Fruit fly (Drosophila melanogaster): Measurements from ENCODE around the gene CG11590.

CG11590 gene

DNA sequence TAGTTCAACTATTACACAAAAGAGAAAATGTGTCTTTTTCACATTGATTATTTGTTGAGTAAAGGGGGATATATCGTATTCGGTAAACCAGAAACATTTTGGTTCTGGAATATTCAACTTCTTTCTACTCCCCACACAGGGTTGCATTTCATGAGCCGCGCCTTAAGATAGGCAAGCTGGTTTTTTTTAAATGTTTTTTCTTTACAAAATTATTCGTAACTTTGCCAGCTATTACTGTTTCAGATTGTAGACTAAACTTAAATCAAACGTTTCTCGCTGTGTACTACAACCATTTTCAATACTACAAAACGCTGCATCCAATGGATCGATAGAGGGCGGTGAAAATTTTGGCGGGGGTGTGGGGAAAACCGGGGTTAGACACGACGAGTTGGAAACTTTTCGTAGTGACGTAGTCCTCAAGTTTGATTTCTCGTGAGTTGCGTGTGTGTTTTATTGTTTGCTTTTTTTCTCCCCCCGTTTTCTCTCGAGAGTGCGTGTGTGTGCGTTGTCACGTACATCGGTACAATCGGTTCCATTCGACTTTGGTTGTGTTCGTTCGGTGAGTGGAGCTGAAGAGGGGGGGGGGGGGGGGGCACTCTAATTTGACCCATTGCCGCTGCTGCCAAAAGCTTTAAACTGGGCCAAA is 13.7 kb downstream of the CG11590 start (continued):
- TF ChIP-seq CG2116 (GFP tag; optimal IDR thresholded peaks at IDR 0.05), result peak; percentile 95
- TF ChIP-seq pho (GFP tag; optimal IDR thresholded peaks at IDR 0.05), result no peak
- TF ChIP-seq cad (GFP tag; optimal IDR thresholded peaks at IDR 0.05), result no peak
- no peak for TF ChIP-seq ATbp (GFP tag; optimal IDR thresholded peaks at IDR 0.05)
- no peak for TF ChIP-seq Tbp (GFP tag; optimal IDR thresholded peaks at IDR 0.05)
- 0 out of 3 replicates have a peak, but pooled peaks have one; percentile 14 for TF ChIP-seq Dbx (GFP tag; IDR thresholded peaks at IDR 0.05)
- peak; percentile 13 for TF ChIP-seq CG12942 (GFP tag; optimal IDR thresholded peaks at IDR 0.05)
- TF ChIP-seq row (GFP tag; IDR thresholded peaks at IDR 0.05), result peak; percentile 59
- TF ChIP-seq CG10654 (GFP tag; optimal IDR thresholded peaks at IDR 0.05), result no peak
- TF ChIP-seq gt (GFP tag; IDR thresholded peaks at IDR 0.05), result no peak
- peak; percentile 46 for TF ChIP-seq Oli (tag; optimal IDR thresholded peaks at IDR 0.05)
- TF ChIP-seq tx (GFP tag; optimal IDR thresholded peaks at IDR 0.05), result peak; percentile 15
- no peak for TF ChIP-seq ash1 (GFP tag; optimal IDR thresholded peaks at IDR 0.05)
- peak; percentile 43 for TF ChIP-seq Drgx (GFP tag; IDR thresholded peaks at IDR 0.05)
- peak; percentile 28 for TF ChIP-seq CG8388 (GFP tag; optimal IDR thresholded peaks at IDR 0.05)
- TF ChIP-seq jigr1 (GFP tag; IDR thresholded peaks at IDR 0.05), result no peak
- no peak for TF ChIP-seq aop (GFP tag; IDR thresholded peaks at IDR 0.05)
- peak; percentile 61 for TF ChIP-seq HHEX (GFP tag; optimal IDR thresholded peaks at IDR 0.05)
- peak; percentile 46 for TF ChIP-seq CG18262 (tag; optimal IDR thresholded peaks at IDR 0.05)
- no peak for TF ChIP-seq CG4617 (GFP tag; optimal IDR thresholded peaks at IDR 0.05; ENCODE audit: borderline replicate concordance)
- peak; percentile 39 for TF ChIP-seq gcm (GFP tag; optimal IDR thresholded peaks at IDR 0.05)
- no peak for TF ChIP-seq Hey (tag; optimal IDR thresholded peaks at IDR 0.05)
- peak; percentile 50 for TF ChIP-seq CG2120 (GFP tag; optimal IDR thresholded peaks at IDR 0.05)
- no peak for TF ChIP-seq ac (GFP tag; optimal IDR thresholded peaks at IDR 0.05)
- TF ChIP-seq CG1602 (GFP tag; optimal IDR thresholded peaks at IDR 0.05), result peak; percentile 10
- TF ChIP-seq CkIIα-i1 (GFP tag; IDR thresholded peaks at IDR 0.05), result no peak
- TF ChIP-seq abd-A (tag; optimal IDR thresholded peaks at IDR 0.05), result peak; percentile 53
- no peak for TF ChIP-seq Oaz (GFP tag; IDR thresholded peaks at IDR 0.05)
- peak; percentile 35 for TF ChIP-seq Ssrp (tag; optimal IDR thresholded peaks at IDR 0.05)
- TF ChIP-seq tin (GFP tag; optimal IDR thresholded peaks at IDR 0.05), result peak; percentile 15
- TF ChIP-seq nerfin-1 (tag; optimal IDR thresholded peaks at IDR 0.05), result peak; percentile 24
- no peak for TF ChIP-seq so (GFP tag; IDR thresholded peaks at IDR 0.05)
- TF ChIP-seq NfI (GFP tag; optimal IDR thresholded peaks at IDR 0.05), result peak; percentile 34
- TF ChIP-seq inv (GFP tag; IDR thresholded peaks at IDR 0.05; ENCODE audit: partially characterized antibody), result no peak
- no peak for TF ChIP-seq prd (optimal IDR thresholded peaks at IDR 0.05)
- peak; percentile 35; the same call in 1 of the 3 replicates for TF ChIP-seq prd (GFP tag; IDR thresholded peaks at IDR 0.05)
- no peak for TF ChIP-seq wek (GFP tag; optimal IDR thresholded peaks at IDR 0.05)
- 0 out of 2 replicates have a peak, but pooled peaks have one; percentile 8 for TF ChIP-seq CG17328 (GFP tag; IDR thresholded peaks at IDR 0.05)
- TF ChIP-seq rib (GFP tag; IDR thresholded peaks at IDR 0.05), result no peak
- TF ChIP-seq Sox102F (GFP tag; optimal IDR thresholded peaks at IDR 0.05), result peak; percentile 51
- 0 out of 3 replicates have a peak, but pooled peaks have one; percentile 11 for TF ChIP-seq ase (GFP tag; IDR thresholded peaks at IDR 0.05)
- TF ChIP-seq CG3847 (GFP tag; IDR thresholded peaks at IDR 0.05), result no peak
- TF ChIP-seq zf30C (GFP tag; optimal IDR thresholded peaks at IDR 0.05), result peak; percentile 19
- peak; percentile 18 for TF ChIP-seq slp2 (GFP tag; optimal IDR thresholded peaks at IDR 0.05)
- TF ChIP-seq mirr (GFP tag; optimal IDR thresholded peaks at IDR 0.05), result peak; percentile 7
- TF ChIP-seq CG10979 (tag; optimal IDR thresholded peaks at IDR 0.05), result peak; percentile 46
- TF ChIP-seq CG17359 (tag; optimal IDR thresholded peaks at IDR 0.05), result peak; percentile 44
- TF ChIP-seq CG3838 (GFP tag; optimal IDR thresholded peaks at IDR 0.05), result no peak
- peak; percentile 45 for TF ChIP-seq CG15601 (tag; optimal IDR thresholded peaks at IDR 0.05)
- 0 out of 2 replicates have a peak, but pooled peaks have one; percentile 37 for TF ChIP-seq CG14014 (GFP tag; IDR thresholded peaks at IDR 0.05)
- TF ChIP-seq grn (GFP tag; optimal IDR thresholded peaks at IDR 0.05), result no peak

Measured in whole organism, embryonic.